Fruit fly (Drosophila melanogaster): ENCODE measurements around the gene CG3061.

dm6 chr3R:14003845-14004244 is 28.3 kb upstream of the CG3061 start:
- TF ChIP-seq CTCF (optimal IDR thresholded peaks at IDR 0.05) (no peak), CG8478 (optimal IDR thresholded peaks at IDR 0.05) (no peak)

Data from S2 (cell line).